Fruit fly (Drosophila melanogaster) whole organism, embryonic: ENCODE data around the gene CG14721.

Source experiments
- ATbp ChIP-seq: fragments of 200-800 bp; sonication (Bioruptor generic); optimal IDR thresholded peaks from 2 replicates; lab custom pipeline; 2017; ENCODE audit warnings: missing biosample characterization, mild to moderate bottlenecking, missing genetic modification characterization, missing genetic modification reagents
- Atf-2 ChIP-seq: fragments of 200-800 bp; sonication (Bioruptor generic); optimal IDR thresholded peaks from 2 replicates; lab custom pipeline; 2016; ENCODE audit warnings: missing biosample characterization, missing genetic modification characterization
- CG1024 ChIP-seq: fragments of 200-800 bp; sonication (Bioruptor generic); IDR thresholded peaks from 2 replicates; pipeline ENCODE4 v1.3.6; 2022; ENCODE audit warnings: missing biosample characterization, missing genetic modification characterization
- CG12744 ChIP-seq: fragments of 200-800 bp; sonication (Bioruptor generic); optimal IDR thresholded peaks from 2 replicates; lab custom pipeline; 2016; ENCODE audit warnings: missing biosample characterization, missing genetic modification characterization
- CG13287 ChIP-seq: fragments of 200-800 bp; sonication (Bioruptor generic); IDR thresholded peaks from 2 replicates; pipeline ENCODE4 v1.3.6; 2022; ENCODE audit warnings: missing biosample characterization, missing genetic modification characterization; ENCODE audit not compliant: partially characterized antibody
- CG14667 ChIP-seq: fragments of 200-800 bp; sonication (Bioruptor generic); IDR thresholded peaks from 2 replicates; pipeline ENCODE4 v1.3.6; 2022; ENCODE audit warnings: missing biosample characterization, missing genetic modification characterization
- CG1647 ChIP-seq: fragments of 200-800 bp; sonication (Bioruptor generic); optimal IDR thresholded peaks from 3 replicates; lab custom pipeline; 2016; ENCODE audit warnings: missing biosample characterization, missing genetic modification characterization
- CG17385 ChIP-seq: fragments of 200-800 bp; sonication (Bioruptor generic); optimal IDR thresholded peaks from 3 replicates; lab custom pipeline; 2018; ENCODE audit warnings: missing biosample characterization, mild to moderate bottlenecking, missing genetic modification characterization
- CG31365 ChIP-seq: fragments of 200-800 bp; sonication (Bioruptor generic); optimal IDR thresholded peaks from 2 replicates; lab custom pipeline; 2018; ENCODE audit warnings: missing biosample characterization, mild to moderate bottlenecking, missing genetic modification characterization
- CG31441 ChIP-seq: fragments of 200-800 bp; sonication (Bioruptor generic); IDR thresholded peaks from 2 replicates; pipeline ENCODE4 v1.3.6; 2022; ENCODE audit warnings: missing biosample characterization, missing genetic modification characterization
- CG3995 ChIP-seq: fragments of 200-800 bp; sonication (Bioruptor generic); optimal IDR thresholded peaks from 3 replicates; lab custom pipeline; 2016; ENCODE audit warnings: missing biosample characterization, missing genetic modification characterization
- CG6175 ChIP-seq: fragments of 200-800 bp; sonication (Bioruptor generic); IDR thresholded peaks from 3 replicates; pipeline ENCODE4 v1.3.6; 2022; ENCODE audit warnings: missing biosample characterization, missing genetic modification characterization
- CG6689 ChIP-seq: fragments of 200-800 bp; sonication (Bioruptor generic); IDR thresholded peaks from 2 replicates; pipeline ENCODE4 v1.3.6; 2022; ENCODE audit warnings: missing biosample characterization, missing genetic modification characterization
- CG6854 ChIP-seq: fragments of 200-800 bp; sonication (Bioruptor generic); optimal IDR thresholded peaks from 3 replicates; lab custom pipeline; 2017; ENCODE audit warnings: missing biosample characterization, mild to moderate bottlenecking, missing genetic modification characterization
- CG8089 ChIP-seq: fragments of 200-800 bp; sonication (Bioruptor generic); optimal IDR thresholded peaks from 3 replicates; lab custom pipeline; 2016; ENCODE audit warnings: missing biosample characterization, missing genetic modification characterization
- CG8290 ChIP-seq, 3 experiments: fragments of 200-800 bp; sonication (Bioruptor generic); optimal IDR thresholded peaks; 2 replicates each; lab custom pipeline; 2016 to 2019; ENCODE audit warnings: missing biosample characterization in 3 of 3, missing genetic modification characterization in 3 of 3, mild to moderate bottlenecking in 2 of 3, moderate library complexity in 1 of 3
- CG8924 ChIP-seq: fragments of 200-800 bp; optimal IDR thresholded peaks from 3 replicates; lab custom pipeline; 2019; ENCODE audit warnings: missing biosample characterization, mild to moderate bottlenecking, missing genetic modification characterization, moderate library complexity
- Camta ChIP-seq: fragments of 200-800 bp; sonication (Bioruptor generic); optimal IDR thresholded peaks from 2 replicates; lab custom pipeline; 2016; ENCODE audit warnings: missing biosample characterization, missing genetic modification characterization
- D ChIP-seq, 2 experiments: fragments of 200-800 bp in 1 of 2; fragments of >200 bp in 1 of 2; sonication (Bioruptor generic) in 1 of 2; optimal IDR thresholded peaks; 2 replicates in 1 of 2; 3 replicates in 1 of 2; lab custom pipeline; 2017; ENCODE audit warnings: mild to moderate bottlenecking in 1 of 2, missing biosample characterization in 1 of 2, missing genetic modification characterization in 1 of 2, missing genetic modification reagents in 1 of 2
- Dip2 ChIP-seq: fragments of 200-800 bp; sonication (Bioruptor generic); IDR thresholded peaks from 2 replicates; pipeline ENCODE4 v1.3.6; 2022; ENCODE audit warnings: missing biosample characterization, missing genetic modification characterization
- Eip74EF ChIP-seq, 2 experiments: fragments of 200-800 bp in 1 of 2; fragments of >200 bp in 1 of 2; sonication (Bioruptor generic) in 1 of 2; optimal IDR thresholded peaks; 2 replicates each; lab custom pipeline; 2017 to 2019; ENCODE audit warnings: missing biosample characterization in 2 of 2, missing genetic modification characterization in 2 of 2, mild to moderate bottlenecking in 1 of 2, moderate library complexity in 1 of 2
- Elba2 ChIP-seq: fragments of 200-800 bp; sonication (Bioruptor generic); optimal IDR thresholded peaks from 3 replicates; lab custom pipeline; 2016; ENCODE audit warnings: missing biosample characterization, missing genetic modification characterization
- H15 ChIP-seq: fragments of 200-800 bp; sonication (Bioruptor generic); IDR thresholded peaks from 3 replicates; pipeline ENCODE4 v1.3.6; 2022; ENCODE audit warnings: missing biosample characterization, missing genetic modification characterization
- Oli ChIP-seq: fragments of 200-800 bp; sonication (Bioruptor generic); optimal IDR thresholded peaks from 2 replicates; lab custom pipeline; 2018; ENCODE audit warnings: missing biosample characterization, mild to moderate bottlenecking, missing genetic modification characterization, moderate library complexity
- Taf1 ChIP-seq: fragments of 200-800 bp; sonication (Bioruptor generic); IDR thresholded peaks from 2 replicates; pipeline ENCODE4 v1.3.6; 2022; ENCODE audit warnings: missing biosample characterization, missing genetic modification characterization
- cato ChIP-seq: fragments of 200-800 bp; sonication (Bioruptor generic); optimal IDR thresholded peaks from 2 replicates; lab custom pipeline; 2016; ENCODE audit warnings: missing biosample characterization, missing genetic modification characterization, borderline replicate concordance
- corto ChIP-seq: fragments of 200-800 bp; sonication (Bioruptor generic); optimal IDR thresholded peaks from 2 replicates; lab custom pipeline; 2016; ENCODE audit warnings: missing biosample characterization, mild to moderate bottlenecking, missing genetic modification characterization, moderate library complexity
- dati ChIP-seq: fragments of 200-800 bp; sonication (Bioruptor generic); IDR thresholded peaks from 2 replicates; pipeline ENCODE4 v1.3.6; 2022; ENCODE audit warnings: missing biosample characterization, missing genetic modification characterization
- ems ChIP-seq: fragments of 200-800 bp; sonication (Bioruptor generic); optimal IDR thresholded peaks from 3 replicates; lab custom pipeline; 2016; ENCODE audit warnings: missing biosample characterization, missing genetic modification characterization
- ftz-f1 ChIP-seq: fragments of 200-800 bp; sonication (Bioruptor generic); optimal IDR thresholded peaks from 2 replicates; lab custom pipeline; 2016; ENCODE audit warnings: missing biosample characterization, missing genetic modification characterization
- gcm ChIP-seq: fragments of 200-800 bp; sonication (Bioruptor generic); optimal IDR thresholded peaks from 2 replicates; lab custom pipeline; 2019; ENCODE audit warnings: missing biosample characterization, mild to moderate bottlenecking, missing genetic modification characterization, moderate library complexity
- grn ChIP-seq: fragments of 200-800 bp; sonication (Bioruptor generic); optimal IDR thresholded peaks from 3 replicates; lab custom pipeline; 2017; ENCODE audit warnings: missing biosample characterization, missing genetic modification characterization
- jumu ChIP-seq: fragments of 200-800 bp; sonication (Bioruptor generic); optimal IDR thresholded peaks from 3 replicates; lab custom pipeline; 2016; ENCODE audit warnings: missing biosample characterization, missing genetic modification characterization
- lab ChIP-seq: fragments of 200-800 bp; sonication (Bioruptor generic); optimal IDR thresholded peaks from 3 replicates; lab custom pipeline; 2017; ENCODE audit warnings: missing biosample characterization, missing genetic modification characterization, mild to moderate bottlenecking, moderate library complexity, missing genetic modification reagents
- lilli ChIP-seq: fragments of 200-800 bp; sonication (Bioruptor generic); optimal IDR thresholded peaks from 3 replicates; lab custom pipeline; 2016; ENCODE audit warnings: missing biosample characterization, missing genetic modification characterization
- lola ChIP-seq, 3 experiments: fragments of >200 bp in 2 of 3; fragments of 200-800 bp in 1 of 3; sonication (Bioruptor generic) in 1 of 3; optimal IDR thresholded peaks; 2 replicates each; lab custom pipeline; 2017 to 2019; ENCODE audit warnings: missing biosample characterization in 3 of 3, missing genetic modification characterization in 3 of 3, mild to moderate bottlenecking in 1 of 3, moderate library complexity in 1 of 3
- maf-S ChIP-seq: fragments of 200-800 bp; sonication (Bioruptor generic); optimal IDR thresholded peaks from 2 replicates; lab custom pipeline; 2016; ENCODE audit warnings: missing biosample characterization, missing genetic modification characterization
- odd ChIP-seq: fragments of 200-800 bp; sonication (Bioruptor generic); optimal IDR thresholded peaks from 2 replicates; lab custom pipeline; 2017; ENCODE audit warnings: missing biosample characterization, mild to moderate bottlenecking, missing genetic modification characterization
- pho ChIP-seq: fragments of 200-800 bp; sonication (Bioruptor generic); optimal IDR thresholded peaks from 2 replicates; lab custom pipeline; 2016; ENCODE audit warnings: missing biosample characterization, missing genetic modification characterization
- pita ChIP-seq: fragments of 200-800 bp; sonication (Bioruptor generic); optimal IDR thresholded peaks from 2 replicates; lab custom pipeline; 2017; ENCODE audit warnings: missing biosample characterization, mild to moderate bottlenecking, missing genetic modification characterization
- ro ChIP-seq: fragments of 200-800 bp; sonication (Bioruptor generic); IDR thresholded peaks from 2 replicates; pipeline ENCODE4 v1.3.6; 2022; ENCODE audit warnings: missing biosample characterization, missing genetic modification characterization
- schlank ChIP-seq: fragments of 200-800 bp; sonication (Bioruptor generic); optimal IDR thresholded peaks from 2 replicates; lab custom pipeline; 2018; ENCODE audit warnings: missing biosample characterization, mild to moderate bottlenecking, missing genetic modification characterization
- sd ChIP-seq: fragments of 200-800 bp; sonication (Bioruptor generic); optimal IDR thresholded peaks from 3 replicates; lab custom pipeline; 2018; ENCODE audit warnings: missing biosample characterization, mild to moderate bottlenecking, missing genetic modification characterization, moderate library complexity
- so ChIP-seq: fragments of 200-800 bp; sonication (Bioruptor generic); IDR thresholded peaks from 3 replicates; pipeline ENCODE4 v1.3.6; 2022; ENCODE audit warnings: missing biosample characterization, missing genetic modification characterization
- tgo ChIP-seq: fragments of 200-800 bp; sonication (Bioruptor generic); IDR thresholded peaks from 3 replicates; pipeline ENCODE4 v1.3.6; 2022; ENCODE audit warnings: missing biosample characterization, missing genetic modification characterization
- tin ChIP-seq: fragments of 200-800 bp; sonication (Bioruptor generic); optimal IDR thresholded peaks from 3 replicates; lab custom pipeline; 2016; ENCODE audit warnings: missing biosample characterization, missing genetic modification characterization
- tio ChIP-seq: fragments of 200-800 bp; sonication (Bioruptor generic); optimal IDR thresholded peaks from 2 replicates; lab custom pipeline; 2017; ENCODE audit warnings: missing biosample characterization, missing genetic modification characterization, inconsistent platforms
- tna ChIP-seq: fragments of 200-800 bp; sonication (Bioruptor generic); IDR thresholded peaks from 2 replicates; pipeline ENCODE4 v1.3.6; 2022; ENCODE audit warnings: missing biosample characterization, missing genetic modification characterization; ENCODE audit not compliant: partially characterized antibody
- vfl ChIP-seq: fragments of 200-800 bp; sonication (Bioruptor generic); optimal IDR thresholded peaks from 2 replicates; lab custom pipeline; 2016; ENCODE audit warnings: missing biosample characterization, missing genetic modification characterization

The CG14721 gene

dm6 chr3R:11764279-11764880 lies 29.1 kb downstream of the CG14721 start, which contains the start of gene Lk6 (continued):
- TF ChIP-seq CG1647 (peak; percentile 5), CG6854 (GFP tag; lab: Kevin White, UChicago) (peak; percentile 60), CG3995 (no peak), CG8089 (GFP tag; lab: Kevin White, UChicago) (no peak), tna (GFP tag; lab: Robert Waterston, UW) (no peak), H15 (GFP tag; lab: Robert Waterston, UW) (no peak), Camta (GFP tag; lab: Kevin White, UChicago) (no peak), D (optimal IDR thresholded peaks at IDR 0.05; lab: Kevin White, UChicago) (no peak), D (GFP tag; optimal IDR thresholded peaks at IDR 0.05; lab: Kevin White, UChicago) (peak; percentile 12), dati (GFP tag; lab: Robert Waterston, UW) (no peak), CG14667 (GFP tag; lab: Robert Waterston, UW) (no peak), Taf1 (GFP tag; lab: Robert Waterston, UW) (no peak), Atf-2 (peak; percentile 37), CG6175 (GFP tag; lab: Robert Waterston, UW) (no peak), sd (tag; lab: Kevin White, UChicago) (peak; percentile 56), vfl (GFP tag; lab: Kevin White, UChicago) (peak; percentile 25), odd (GFP tag; lab: Kevin White, UChicago) (peak; percentile 72), grn (GFP tag; lab: Kevin White, UChicago) (no peak), so (no peak), maf-S (GFP tag; lab: Kevin White, UChicago) (no peak), lilli (GFP tag; lab: Kevin White, UChicago) (peak; percentile 17), lola (GFP tag; optimal IDR thresholded peaks at IDR 0.05; lab: Kevin White, UChicago) (peak in 2 of 3 experiments; percentile 16 to 30), ftz-f1 (GFP tag; lab: Kevin White, UChicago) (no peak), ro (GFP tag; lab: Robert Waterston, UW) (no peak), CG8290 (GFP tag; optimal IDR thresholded peaks at IDR 0.05; lab: Kevin White, UChicago) (peak; percentile 60), CG8290 (tag; optimal IDR thresholded peaks at IDR 0.05; lab: Kevin White, UChicago) (peak; percentile 23 to 90), Dip2 (no peak), tio (no peak), Elba2 (GFP tag; lab: Kevin White, UChicago) (peak; percentile 65), corto (GFP tag; lab: Kevin White, UChicago) (peak; percentile 24), lab (GFP tag; lab: Kevin White, UChicago) (peak; percentile 73), Oli (tag; lab: Kevin White, UChicago) (no peak), jumu (GFP tag; lab: Kevin White, UChicago) (no peak), tgo (GFP tag; lab: Robert Waterston, UW) (no peak), pho (GFP tag; lab: Kevin White, UChicago) (peak; percentile 60), CG17385 (GFP tag; lab: Kevin White, UChicago) (peak; percentile 61), CG6689 (GFP tag; lab: Robert Waterston, UW) (no peak), Eip74EF (GFP tag; optimal IDR thresholded peaks at IDR 0.05; lab: Kevin White, UChicago) (peak in 1 of 2 experiments; percentile 67), schlank (tag; lab: Kevin White, UChicago) (no peak), CG13287 (no peak), CG12744 (GFP tag; lab: Kevin White, UChicago) (peak; percentile 34), tin (GFP tag; lab: Kevin White, UChicago) (no peak), gcm (peak; percentile 28), CG8924 (tag; lab: Kevin White, UChicago) (peak; percentile 48), ems (GFP tag; lab: Kevin White, UChicago) (peak; percentile 29), CG31441 (GFP tag; lab: Robert Waterston, UW) (no peak), ATbp (peak; percentile 34), CG1024 (GFP tag; lab: Robert Waterston, UW) (no peak), cato (GFP tag; lab: Kevin White, UChicago) (no peak), CG31365 (tag; lab: Kevin White, UChicago) (peak; percentile 70), pita (GFP tag; lab: Kevin White, UChicago) (peak; percentile 99)
